Worm (Caenorhabditis elegans): Measurements from ENCODE around the gene vps-26.

- TF ChIP-seq nhr-11 (tag; optimal IDR thresholded peaks at IDR 0.05) (no peak), ceh-24 (tag; optimal IDR thresholded peaks at IDR 0.05) (no peak), dmd-4 (tag; optimal IDR thresholded peaks at IDR 0.05; ENCODE audit: borderline replicate concordance) (no peak), hlh-15 (tag; optimal IDR thresholded peaks at IDR 0.05) (no peak), pha-4 (tag; optimal IDR thresholded peaks at IDR 0.05) (no peak), pqm-1 (tag; optimal IDR thresholded peaks at IDR 0.05) (no peak), ttx-3 (tag; optimal IDR thresholded peaks at IDR 0.05) (no peak)
These were observed 42.4 kb downstream of the vps-26 start, which contains the start of gene F49C12.2 for ce11 chrIV:9299145-9299544.

Measured in whole organism, late embryonic.